Worm (Caenorhabditis elegans) whole organism, young adult: ENCODE results near the gene cyc-2.1.

Experiments
- F33H1.4 ChIP-seq: fragments of 200-800 bp; sonication (Bioruptor generic); IDR thresholded peaks from 2 replicates; pipeline ENCODE4 v1.3.6; 2022; ENCODE audit warnings: missing genetic modification reagents, missing genetic modification characterization, missing compliant biosample characterization
- ceh-27 ChIP-seq: fragments of 200-800 bp; sonication (Bioruptor generic); optimal IDR thresholded peaks from 2 replicates; lab custom pipeline; 2018; ENCODE audit warnings: mild to moderate bottlenecking, missing genetic modification characterization, moderate library complexity, missing compliant biosample characterization
- egl-18 ChIP-seq: fragments of 200-800 bp; sonication (Bioruptor generic); IDR thresholded peaks from 2 replicates; pipeline ENCODE4 v1.3.6; 2022; ENCODE audit warnings: missing genetic modification reagents, missing genetic modification characterization, missing compliant biosample characterization
- him-1 ChIP-seq: sonication (generic microtip); optimal IDR thresholded peaks from 2 replicates; lab custom pipeline; 2016; ENCODE audit warnings: missing genotype, missing genetic modification reagents, missing genetic modification characterization, missing compliant biosample characterization
- unc-62 ChIP-seq: fragments of 150-350 bp; optimal IDR thresholded peaks from 2 replicates; lab custom pipeline; 2014; ENCODE audit warnings: missing biosample characterization, missing genetic modification reagents, missing genetic modification characterization
- zim-3 ChIP-seq: sonication (generic microtip); optimal IDR thresholded peaks from 2 replicates; lab custom pipeline; 2017; ENCODE audit warnings: mild to moderate bottlenecking, missing genetic modification characterization, moderate library complexity, missing compliant biosample characterization
- ztf-28 ChIP-seq: fragments of 200-800 bp; sonication (Bioruptor generic); IDR thresholded peaks from 2 replicates; pipeline ENCODE4 v1.3.6; 2022; ENCODE audit warnings: missing genetic modification reagents, missing genetic modification characterization, missing compliant biosample characterization

- no peak for TF ChIP-seq him-1
- TF ChIP-seq unc-62, result no peak
- TF ChIP-seq ceh-27 (GFP tag; lab: Kevin White, UChicago), result no peak
- no peak for TF ChIP-seq F33H1.4
- TF ChIP-seq zim-3 (tag; lab: Kevin White, UChicago), result no peak
- no peak for TF ChIP-seq ztf-28 (GFP tag; lab: Robert Waterston, UW)
- TF ChIP-seq egl-18 (GFP tag; lab: Robert Waterston, UW), result no peak
Observed at ce11 chrIV:4764422-4764821, 15.6 kb upstream of the cyc-2.1 start, which contains the start of gene npp-26.
